Fruit fly (Drosophila melanogaster): ENCODE measurements around the gene CG32161.

The CG32161 gene

dm6 chr3L:16836732-16837131, 9.3 kb upstream of the CG32161 start:
- no peak for TF ChIP-seq pan (optimal IDR thresholded peaks at IDR 0.05)
- TF ChIP-seq Hr83 (GFP tag; optimal IDR thresholded peaks at IDR 0.05; ENCODE audit: poor library complexity, severe bottlenecking) = no peak
- TF ChIP-seq brk (GFP tag; optimal IDR thresholded peaks at IDR 0.05) = no peak
- TF ChIP-seq tai (GFP tag; optimal IDR thresholded peaks at IDR 0.05) = no peak
- TF ChIP-seq br (GFP tag; optimal IDR thresholded peaks at IDR 0.05) = no peak
- TF ChIP-seq GATAd (GFP tag; optimal IDR thresholded peaks at IDR 0.05) = no peak
- TF ChIP-seq Jra (GFP tag; optimal IDR thresholded peaks at IDR 0.05) = no peak
- TF ChIP-seq ey (GFP tag; optimal IDR thresholded peaks at IDR 0.05) = no peak
- no peak for TF ChIP-seq Myc (optimal IDR thresholded peaks at IDR 0.05)
- no peak for TF ChIP-seq dl (GFP tag; optimal IDR thresholded peaks at IDR 0.05; ENCODE audit: insufficient read depth in 1 of 2, partially characterized antibody in 2 of 2)
- TF ChIP-seq woc (GFP tag; optimal IDR thresholded peaks at IDR 0.05) = no peak
- no peak for TF ChIP-seq jim (GFP tag; optimal IDR thresholded peaks at IDR 0.05)
- TF ChIP-seq Hnf4 (GFP tag; optimal IDR thresholded peaks at IDR 0.05) = no peak
- TF ChIP-seq rgr (GFP tag; optimal IDR thresholded peaks at IDR 0.05) = no peak
- TF ChIP-seq Dif (GFP tag; optimal IDR thresholded peaks at IDR 0.05; ENCODE audit: partially characterized antibody) = no peak
- no peak for TF ChIP-seq CrebA (GFP tag; optimal IDR thresholded peaks at IDR 0.05; ENCODE audit: borderline replicate concordance)
- TF ChIP-seq sage (GFP tag; optimal IDR thresholded peaks at IDR 0.05) = no peak

dm6 chr3L:16840540-16840939, 5.5 kb upstream of the CG32161 start:
- TF ChIP-seq dsf (GFP tag; optimal IDR thresholded peaks at IDR 0.05; ENCODE audit: borderline replicate concordance) = no peak
- TF ChIP-seq OdsH (GFP tag; optimal IDR thresholded peaks at IDR 0.05) = no peak
- TF ChIP-seq psq (GFP tag; optimal IDR thresholded peaks at IDR 0.05) = no peak
- no peak for TF ChIP-seq lola (GFP tag; optimal IDR thresholded peaks at IDR 0.05)
- TF ChIP-seq Hr78 (GFP tag; optimal IDR thresholded peaks at IDR 0.05) = no peak
- TF ChIP-seq ey (GFP tag; optimal IDR thresholded peaks at IDR 0.05) = no peak

- TF ChIP-seq rgr (GFP tag; optimal IDR thresholded peaks at IDR 0.05) (peak; percentile 6), Rel (GFP tag; optimal IDR thresholded peaks at IDR 0.05) (no peak), Rel (tag; optimal IDR thresholded peaks at IDR 0.05) (peak; percentile 35), N (GFP tag; optimal IDR thresholded peaks at IDR 0.05) (peak; percentile 78), usp (GFP tag; optimal IDR thresholded peaks at IDR 0.05) (no peak)
Observed at dm6 chr3L:16842087-16842567, 3.9 kb upstream of the CG32161 start, which contains the start of gene TSG101. TSS of gene TSG101 (plus strand) at chr3L:16842294.

DNA sequence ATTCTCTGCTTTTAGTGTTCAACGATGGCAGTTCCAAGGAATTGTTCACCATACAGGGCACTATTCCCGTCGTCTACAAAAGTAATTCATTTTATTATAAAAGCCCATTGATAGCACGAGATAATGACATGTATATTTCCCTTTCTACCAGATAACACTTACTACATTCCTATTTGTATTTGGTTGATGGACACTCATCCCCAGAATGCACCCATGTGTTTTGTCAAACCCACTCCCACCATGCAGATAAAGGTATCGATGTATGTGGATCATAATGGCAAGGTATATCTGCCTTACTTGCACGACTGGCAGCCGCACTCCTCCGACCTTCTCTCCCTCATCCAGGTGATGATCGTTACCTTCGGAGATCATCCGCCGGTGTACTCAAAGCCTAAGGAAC, 3.1 kb upstream of the CG32161 start:
- TF ChIP-seq CG32264 (GFP tag; optimal IDR thresholded peaks at IDR 0.05) = no peak
- TF ChIP-seq GATAd (GFP tag; optimal IDR thresholded peaks at IDR 0.05) = no peak
- TF ChIP-seq woc (GFP tag; optimal IDR thresholded peaks at IDR 0.05) = no peak

DNA sequence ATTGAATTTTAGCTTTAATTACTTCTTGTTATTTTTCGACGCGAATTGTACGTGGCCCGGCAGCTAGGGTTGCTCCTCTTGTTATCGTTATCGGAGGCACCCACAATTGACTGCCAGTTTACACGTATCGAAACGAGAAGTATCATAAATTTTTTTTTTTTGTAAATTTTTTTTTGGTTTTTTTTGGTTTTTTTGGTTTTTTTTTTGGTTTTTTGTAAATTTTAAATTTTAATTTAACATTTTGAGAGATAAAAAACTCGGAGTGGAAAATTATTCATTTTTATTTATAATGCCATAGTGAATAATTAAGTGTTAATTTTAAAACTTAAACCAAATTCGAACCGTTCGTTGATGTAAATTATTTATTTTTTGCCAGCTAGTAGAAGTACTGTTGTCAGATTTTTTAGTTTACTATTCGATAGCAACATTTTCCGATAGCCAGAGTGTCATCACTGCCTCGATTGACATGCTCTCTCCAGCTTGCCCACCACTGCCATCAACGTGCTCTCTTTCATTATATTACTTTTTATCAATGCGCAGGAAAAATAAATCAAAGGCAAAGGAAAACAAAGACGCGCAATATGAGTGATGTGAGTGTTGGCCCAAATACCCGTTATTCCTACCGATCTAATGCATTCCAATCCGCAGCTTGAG, 980 bp upstream of the CG32161 start, which contains the start of the genes kud and Zcchc7:
Gene kud, minus strand, starts transcription at position 72 of the 654 bp plus-strand sequence.
Gene Zcchc7, plus strand, starts transcription at position 467 of the 654 bp plus-strand sequence.
- TF ChIP-seq rgr (GFP tag; optimal IDR thresholded peaks at IDR 0.05) = peak; percentile 64
- peak; percentile 74 for TF ChIP-seq ey (GFP tag; optimal IDR thresholded peaks at IDR 0.05)
- no peak for TF ChIP-seq brk (GFP tag; optimal IDR thresholded peaks at IDR 0.05)
- TF ChIP-seq HLH106 (tag; optimal IDR thresholded peaks at IDR 0.05) = peak; percentile 80
- peak; percentile 73 for TF ChIP-seq OdsH (GFP tag; optimal IDR thresholded peaks at IDR 0.05)
- TF ChIP-seq Sp1 (GFP tag; optimal IDR thresholded peaks at IDR 0.05) = peak; percentile 75
- TF ChIP-seq foxo (GFP tag; optimal IDR thresholded peaks at IDR 0.05) = peak in 1 of 2 experiments; percentile 81
- TF ChIP-seq h (GFP tag; optimal IDR thresholded peaks at IDR 0.05) = peak; percentile 79
- peak; percentile 44 for TF ChIP-seq dsf (GFP tag; optimal IDR thresholded peaks at IDR 0.05; ENCODE audit: borderline replicate concordance)
- no peak for TF ChIP-seq Hr83 (GFP tag; optimal IDR thresholded peaks at IDR 0.05; ENCODE audit: poor library complexity, severe bottlenecking)
- peak; percentile 61 for TF ChIP-seq psq (GFP tag; optimal IDR thresholded peaks at IDR 0.05)
- peak; percentile 81 for TF ChIP-seq Myc (optimal IDR thresholded peaks at IDR 0.05)
- TF ChIP-seq fru (GFP tag; optimal IDR thresholded peaks at IDR 0.05) = peak; percentile 83
- TF ChIP-seq Dif (GFP tag; optimal IDR thresholded peaks at IDR 0.05; ENCODE audit: partially characterized antibody) = no peak
- no peak for TF ChIP-seq Mio (GFP tag; optimal IDR thresholded peaks at IDR 0.05)
- TF ChIP-seq Vsx2 (GFP tag; optimal IDR thresholded peaks at IDR 0.05; ENCODE audit: partially characterized antibody) = no peak
- TF ChIP-seq CG32264 (GFP tag; optimal IDR thresholded peaks at IDR 0.05) = no peak
- TF ChIP-seq Dfd (GFP tag; optimal IDR thresholded peaks at IDR 0.05) = no peak
- peak; percentile 75 for TF ChIP-seq CG9705 (GFP tag; optimal IDR thresholded peaks at IDR 0.05)
- peak; percentile 91 for TF ChIP-seq woc (GFP tag; optimal IDR thresholded peaks at IDR 0.05)
